Worm (Caenorhabditis elegans): Measurements from ENCODE around the gene srh-74.

ce11 chrV:11030675-11031074 is 17.9 kb downstream of the srh-74 start:
- TF ChIP-seq him-1 (tag; optimal IDR thresholded peaks at IDR 0.05) (no peak), dao-5 (tag; optimal IDR thresholded peaks at IDR 0.05) (no peak), W03F9.2 (tag; optimal IDR thresholded peaks at IDR 0.05) (no peak)

Measured in whole organism, L4/young adult.